Fruit fly (Drosophila melanogaster) whole organism: ENCODE measurements around the gene CG13062.

Source experiments
- Dll ChIP-seq: fragments of >200 bp; optimal IDR thresholded peaks from 2 replicates; lab custom pipeline; 2017
- EcR ChIP-seq, 2 experiments: fragments of >200 bp; optimal IDR thresholded peaks; 2 replicates each; lab custom pipeline; 2017; ENCODE audit warnings: missing biosample characterization in 2 of 2, missing genetic modification characterization in 2 of 2, missing genetic modification reagents in 2 of 2
- usp ChIP-seq: fragments of >200 bp; optimal IDR thresholded peaks from 2 replicates; lab custom pipeline; 2017; ENCODE audit warnings: missing biosample characterization, missing genetic modification characterization, mixed read lengths

- TF ChIP-seq Dll (no peak), usp (no peak), EcR (GFP tag; optimal IDR thresholded peaks at IDR 0.05; lab: Kevin White, UChicago) (no peak)
Observed at dm6 chr3L:16333013-16333412, 18.9 kb downstream of the CG13062 start, which contains the start of gene CG13056.
